Worm (Caenorhabditis elegans) whole organism, mixed stage, embryonic: ENCODE measurements around the gene cal-5.

Source experiments
- flh-1 ChIP-seq: fragments of 200-800 bp; sonication (Bioruptor generic); optimal IDR thresholded peaks from 2 replicates; lab custom pipeline; 2018; ENCODE audit warnings: mild to moderate bottlenecking, missing genetic modification characterization, moderate library complexity, missing compliant biosample characterization
- nhr-12 ChIP-seq: fragments of 150-350 bp; optimal IDR thresholded peaks from 2 replicates; lab custom pipeline; 2014; ENCODE audit warnings: missing biosample characterization, missing genetic modification characterization
- nhr-237 ChIP-seq: fragments of 150-350 bp; optimal IDR thresholded peaks from 2 replicates; lab custom pipeline; 2014; ENCODE audit warnings: missing biosample characterization, missing genetic modification characterization

DNA sequence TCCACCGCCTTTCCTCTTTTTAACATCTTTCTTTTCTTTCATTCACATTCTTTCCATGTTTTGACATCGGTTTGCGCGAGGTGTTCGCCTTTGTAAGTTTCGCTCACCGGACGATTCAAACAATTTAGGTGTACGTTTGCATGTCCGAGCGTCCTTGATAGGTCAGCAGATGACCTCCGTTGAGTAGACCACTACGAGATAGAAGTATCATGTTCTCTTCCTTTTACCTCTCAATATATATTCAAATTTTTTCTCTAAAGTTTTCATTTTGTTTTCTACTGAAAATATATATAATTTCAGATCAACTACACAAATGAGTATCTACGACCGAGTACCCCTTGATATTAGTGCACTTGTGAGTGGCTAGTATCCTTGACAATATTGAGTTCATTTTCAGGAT is 17.0 kb downstream of the cal-5 start, which contains the start of gene C24H10.3:
- TF ChIP-seq nhr-237: no peak
- TF ChIP-seq flh-1: no peak
- TF ChIP-seq nhr-12 (tag; lab: Kevin White, UChicago): no peak
